Fruit fly (Drosophila melanogaster) whole organism, embryonic: Measurements from ENCODE around the gene CG12010.
A peak's percentile ranks its signal among the peaks of the same experiment; 100 is the strongest.

ENCODE experiments used
- Aef1 ChIP-seq: fragments of 200-800 bp; sonication (Bioruptor generic); IDR thresholded peaks from 3 replicates; pipeline ENCODE4 v1.3.6; 2022; ENCODE audit warnings: missing biosample characterization, missing genetic modification characterization
- Atf6 ChIP-seq: fragments of 200-800 bp; sonication (Bioruptor generic); IDR thresholded peaks from 2 replicates; pipeline ENCODE4 v1.3.6; 2022; ENCODE audit warnings: missing biosample characterization, missing genetic modification characterization
- BtbVII ChIP-seq: fragments of 200-800 bp; sonication (Bioruptor generic); optimal IDR thresholded peaks from 3 replicates; lab custom pipeline; 2017; ENCODE audit warnings: missing biosample characterization, mild to moderate bottlenecking, missing genetic modification characterization
- CG10147 ChIP-seq: fragments of 200-800 bp; sonication (Bioruptor generic); optimal IDR thresholded peaks from 2 replicates; lab custom pipeline; 2019; ENCODE audit warnings: missing biosample characterization, mild to moderate bottlenecking, missing genetic modification characterization, moderate library complexity
- CG11398 ChIP-seq: fragments of 200-800 bp; sonication (Bioruptor generic); optimal IDR thresholded peaks from 2 replicates; lab custom pipeline; 2016; ENCODE audit warnings: missing biosample characterization, missing genetic modification characterization
- CG12942 ChIP-seq: fragments of 200-800 bp; sonication (Bioruptor generic); optimal IDR thresholded peaks from 3 replicates; lab custom pipeline; 2016; ENCODE audit warnings: missing biosample characterization, missing genetic modification characterization
- CG13624 ChIP-seq: fragments of 200-800 bp; sonication (Bioruptor generic); optimal IDR thresholded peaks from 2 replicates; lab custom pipeline; 2016; ENCODE audit warnings: missing biosample characterization, missing genetic modification characterization
- CG17328 ChIP-seq: fragments of 200-800 bp; sonication (Bioruptor generic); IDR thresholded peaks from 2 replicates; pipeline ENCODE4 v1.3.6; 2022; ENCODE audit warnings: missing biosample characterization, missing genetic modification characterization
- CG17802 ChIP-seq: fragments of 200-800 bp; sonication (Bioruptor generic); optimal IDR thresholded peaks from 2 replicates; lab custom pipeline; 2018; ENCODE audit warnings: missing biosample characterization, mild to moderate bottlenecking, missing genetic modification characterization, moderate library complexity
- CG18599 ChIP-seq: fragments of 200-800 bp; sonication (Bioruptor generic); optimal IDR thresholded peaks from 3 replicates; lab custom pipeline; 2017; ENCODE audit warnings: missing biosample characterization, missing genetic modification characterization, mild to moderate bottlenecking, moderate library complexity, missing genetic modification reagents
- CG18619 ChIP-seq: fragments of 200-800 bp; sonication (Bioruptor generic); optimal IDR thresholded peaks from 3 replicates; lab custom pipeline; 2017; ENCODE audit warnings: missing biosample characterization, mild to moderate bottlenecking, missing genetic modification characterization
- CG2116 ChIP-seq: fragments of 200-800 bp; sonication (Bioruptor generic); optimal IDR thresholded peaks from 3 replicates; lab custom pipeline; 2018; ENCODE audit warnings: missing biosample characterization, mild to moderate bottlenecking, missing genetic modification characterization
- CG2129 ChIP-seq: fragments of 200-800 bp; sonication (Bioruptor generic); IDR thresholded peaks from 2 replicates; pipeline ENCODE4 v1.3.6; 2022; ENCODE audit warnings: missing biosample characterization, missing genetic modification characterization; ENCODE audit not compliant: partially characterized antibody
- CG3163 ChIP-seq: fragments of 200-800 bp; sonication (Bioruptor generic); optimal IDR thresholded peaks from 3 replicates; lab custom pipeline; 2016; ENCODE audit warnings: missing biosample characterization, missing genetic modification characterization
- CG34224 ChIP-seq: fragments of 200-800 bp; sonication (Bioruptor generic); IDR thresholded peaks from 3 replicates; pipeline ENCODE4 v1.3.6; 2022; ENCODE audit warnings: missing biosample characterization, missing genetic modification characterization; ENCODE audit not compliant: partially characterized antibody
- CG43689 ChIP-seq: fragments of 200-800 bp; sonication (Bioruptor generic); IDR thresholded peaks from 2 replicates; pipeline ENCODE4 v1.3.6; 2022; ENCODE audit warnings: missing biosample characterization, missing genetic modification characterization
- CG4424 ChIP-seq: fragments of 200-800 bp; sonication (Bioruptor generic); optimal IDR thresholded peaks from 3 replicates; lab custom pipeline; 2016; ENCODE audit warnings: missing biosample characterization, missing genetic modification characterization
- CG6654 ChIP-seq: fragments of 200-800 bp; sonication (Bioruptor generic); optimal IDR thresholded peaks from 2 replicates; lab custom pipeline; 2017; ENCODE audit warnings: missing biosample characterization, mild to moderate bottlenecking, missing genetic modification characterization
- CG6683 ChIP-seq: fragments of 200-800 bp; sonication (Bioruptor generic); optimal IDR thresholded peaks from 2 replicates; lab custom pipeline; 2017; ENCODE audit warnings: missing biosample characterization, mild to moderate bottlenecking, missing genetic modification characterization, missing genetic modification reagents
- CG7928 ChIP-seq: fragments of 200-800 bp; sonication (Bioruptor generic); optimal IDR thresholded peaks from 2 replicates; lab custom pipeline; 2017; ENCODE audit warnings: missing biosample characterization, mild to moderate bottlenecking, missing genetic modification characterization
- H15 ChIP-seq: fragments of 200-800 bp; sonication (Bioruptor generic); IDR thresholded peaks from 3 replicates; pipeline ENCODE4 v1.3.6; 2022; ENCODE audit warnings: missing biosample characterization, missing genetic modification characterization
- Jarid2 ChIP-seq: fragments of 200-800 bp; sonication (Bioruptor generic); optimal IDR thresholded peaks from 3 replicates; lab custom pipeline; 2017; ENCODE audit warnings: mild to moderate bottlenecking, missing biosample characterization, missing genetic modification reagents, missing genetic modification characterization
- Med ChIP-seq: fragments of 200-800 bp; sonication (Bioruptor generic); peaks from one replicate; lab custom pipeline; 2016; ENCODE audit warnings: missing biosample characterization, missing genetic modification characterization, mild to moderate bottlenecking, inconsistent platforms, moderate library complexity
- Myb ChIP-seq: fragments of 200-800 bp; sonication (Bioruptor generic); optimal IDR thresholded peaks from 2 replicates; lab custom pipeline; 2016; ENCODE audit warnings: missing biosample characterization, missing genetic modification characterization
- NC2α ChIP-seq: fragments of 200-800 bp; sonication (Bioruptor generic); optimal IDR thresholded peaks from 2 replicates; lab custom pipeline; 2016; ENCODE audit warnings: missing biosample characterization, missing genetic modification characterization
- Nf-YB ChIP-seq: fragments of 200-800 bp; sonication (Bioruptor generic); optimal IDR thresholded peaks from 3 replicates; lab custom pipeline; 2019; ENCODE audit warnings: missing biosample characterization, mild to moderate bottlenecking, missing genetic modification characterization, moderate library complexity
- Ravus ChIP-seq: fragments of 200-800 bp; sonication (Bioruptor generic); IDR thresholded peaks from 2 replicates; pipeline ENCODE4 v1.3.6; 2022; ENCODE audit warnings: missing biosample characterization, missing genetic modification characterization
- TFAM ChIP-seq: fragments of 200-800 bp; sonication (Bioruptor generic); optimal IDR thresholded peaks from 2 replicates; lab custom pipeline; 2017; ENCODE audit warnings: missing biosample characterization, missing genetic modification characterization, inconsistent platforms
- Trl ChIP-seq, 3 experiments: fragments of >200 bp in 2 of 3; fragments of 200-800 bp in 1 of 3; sonication (Bioruptor generic) in 1 of 3; optimal IDR thresholded peaks; 2 replicates in 1 of 3; 3 replicates in 2 of 3; lab custom pipeline; 2016 to 2017; ENCODE audit warnings: missing biosample characterization in 1 of 3, missing genetic modification characterization in 1 of 3
- Xbp1 ChIP-seq: fragments of 200-800 bp; sonication (Bioruptor generic); optimal IDR thresholded peaks from 3 replicates; lab custom pipeline; 2016; ENCODE audit warnings: missing biosample characterization, mild to moderate bottlenecking, missing genetic modification characterization
- ara ChIP-seq: fragments of 200-800 bp; sonication (Bioruptor generic); IDR thresholded peaks from 2 replicates; pipeline ENCODE4 v1.3.6; 2022; ENCODE audit warnings: missing biosample characterization, missing genetic modification characterization
- gfzf ChIP-seq: fragments of 200-800 bp; sonication (Bioruptor generic); optimal IDR thresholded peaks from 2 replicates; lab custom pipeline; 2016; ENCODE audit warnings: missing biosample characterization, mild to moderate bottlenecking, missing genetic modification characterization, moderate library complexity
- gt ChIP-seq: fragments of 200-800 bp; sonication (Bioruptor generic); IDR thresholded peaks from 2 replicates; pipeline ENCODE4 v1.3.6; 2022; ENCODE audit warnings: missing biosample characterization, missing genetic modification characterization
- jigr1 ChIP-seq: fragments of 200-800 bp; sonication (Bioruptor generic); IDR thresholded peaks from 3 replicates; pipeline ENCODE4 v1.3.6; 2022; ENCODE audit warnings: missing biosample characterization, missing genetic modification characterization
- kni ChIP-seq: fragments of 200-800 bp; sonication (Bioruptor generic); optimal IDR thresholded peaks from 3 replicates; lab custom pipeline; 2017; ENCODE audit warnings: mild to moderate bottlenecking, missing biosample characterization, missing genetic modification reagents, missing genetic modification characterization
- luna ChIP-seq: fragments of 200-800 bp; sonication (Bioruptor generic); optimal IDR thresholded peaks from 2 replicates; lab custom pipeline; 2016; ENCODE audit warnings: missing biosample characterization, missing genetic modification characterization
- oc ChIP-seq: fragments of 200-800 bp; sonication (Bioruptor generic); optimal IDR thresholded peaks from 2 replicates; lab custom pipeline; 2018; ENCODE audit warnings: missing biosample characterization, mild to moderate bottlenecking, missing genetic modification characterization, moderate library complexity
- otp ChIP-seq: fragments of 200-800 bp; sonication (Bioruptor generic); IDR thresholded peaks from 3 replicates; pipeline ENCODE4, ENCODE4 v1.3.6; 2022; ENCODE audit warnings: missing biosample characterization, missing genetic modification characterization
- p53 ChIP-seq: fragments of 200-800 bp; sonication (Bioruptor generic); optimal IDR thresholded peaks from 2 replicates; lab custom pipeline; 2016; ENCODE audit warnings: missing biosample characterization, missing genetic modification characterization
- pita ChIP-seq: fragments of 200-800 bp; sonication (Bioruptor generic); optimal IDR thresholded peaks from 2 replicates; lab custom pipeline; 2017; ENCODE audit warnings: missing biosample characterization, mild to moderate bottlenecking, missing genetic modification characterization
- prd ChIP-seq, 3 experiments: fragments of >200 bp in 2 of 3; fragments of 200-800 bp in 1 of 3; sonication (Bioruptor generic) in 1 of 3; optimal IDR thresholded peaks in 2 of 3; IDR thresholded peaks in 1 of 3; 2 replicates in 2 of 3; 3 replicates in 1 of 3; pipeline versions ENCODE4 v1.3.6 to Lab custom; 2017 to 2022; ENCODE audit warnings: missing biosample characterization in 1 of 3, missing genetic modification characterization in 1 of 3
- rib ChIP-seq: fragments of 200-800 bp; sonication (Bioruptor generic); IDR thresholded peaks from 2 replicates; pipeline ENCODE4 v1.3.6; 2022; ENCODE audit warnings: missing biosample characterization, missing genetic modification characterization
- scrt ChIP-seq: fragments of 200-800 bp; sonication (Bioruptor generic); optimal IDR thresholded peaks from 2 replicates; lab custom pipeline; 2018; ENCODE audit warnings: missing biosample characterization, mild to moderate bottlenecking, missing genetic modification characterization, moderate library complexity
- sisA ChIP-seq: fragments of 200-800 bp; sonication (Bioruptor generic); IDR thresholded peaks from 2 replicates; pipeline ENCODE4 v1.3.6; 2022; ENCODE audit warnings: missing biosample characterization, missing genetic modification characterization
- so ChIP-seq: fragments of 200-800 bp; sonication (Bioruptor generic); IDR thresholded peaks from 3 replicates; pipeline ENCODE4 v1.3.6; 2022; ENCODE audit warnings: missing biosample characterization, missing genetic modification characterization
- tap ChIP-seq: fragments of 200-800 bp; optimal IDR thresholded peaks from 3 replicates; lab custom pipeline; 2019; ENCODE audit warnings: missing biosample characterization, mild to moderate bottlenecking, missing genetic modification characterization, moderate library complexity
- tgo ChIP-seq: fragments of 200-800 bp; sonication (Bioruptor generic); IDR thresholded peaks from 3 replicates; pipeline ENCODE4 v1.3.6; 2022; ENCODE audit warnings: missing biosample characterization, missing genetic modification characterization
- tll ChIP-seq, 2 experiments: fragments of 200-800 bp in 1 of 2; fragments of >200 bp in 1 of 2; sonication (Bioruptor generic) in 1 of 2; optimal IDR thresholded peaks; 2 replicates each; lab custom pipeline; 2017 to 2019; ENCODE audit warnings: missing biosample characterization in 2 of 2, missing genetic modification characterization in 2 of 2, mild to moderate bottlenecking in 1 of 2, moderate library complexity in 1 of 2

Gene CG12010

DNA sequence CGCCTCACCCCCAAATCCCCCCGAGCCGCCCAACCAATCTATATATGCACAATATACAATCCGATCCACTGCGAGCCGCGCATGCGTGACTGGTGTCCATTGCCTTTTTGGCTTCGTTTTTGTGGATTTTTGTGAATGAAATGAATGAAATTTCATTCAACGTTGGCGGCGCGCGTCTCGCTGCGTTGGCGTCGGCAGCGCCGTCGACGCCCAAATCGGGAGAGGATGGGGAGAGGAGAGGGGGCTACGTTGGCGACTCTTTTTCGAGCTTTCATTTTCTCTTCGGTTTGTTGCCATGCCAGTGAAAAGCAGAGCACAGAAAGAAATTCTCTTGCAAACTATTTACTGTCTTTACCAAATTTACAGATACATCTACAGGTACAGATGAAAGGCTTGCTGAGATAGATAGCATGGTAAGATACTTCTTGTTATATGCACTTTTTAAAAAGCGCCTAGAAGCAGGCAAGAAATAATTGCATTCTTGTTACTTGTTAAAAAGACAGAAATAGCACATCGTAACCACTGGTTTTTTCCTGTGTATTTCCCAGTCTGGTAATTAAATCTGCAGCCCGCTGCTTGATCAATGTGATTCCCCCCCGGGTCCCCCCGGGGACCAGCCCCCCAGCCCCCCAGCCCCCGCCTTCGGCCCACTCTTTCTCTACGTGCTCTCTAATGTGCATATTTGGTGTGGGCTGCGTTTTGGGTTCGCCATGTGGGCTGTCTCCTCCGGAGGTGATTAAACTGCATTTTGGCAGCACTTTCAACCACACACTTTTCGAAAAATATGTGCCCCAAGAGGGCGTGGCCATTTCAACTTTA, 6.4 kb downstream of the CG12010 start (continued):
- no peak for TF ChIP-seq otp (GFP tag; lab: Robert Waterston, UW)
- no peak for TF ChIP-seq Aef1 (GFP tag; lab: Robert Waterston, UW)
- TF ChIP-seq CG10147 (GFP tag; lab: Kevin White, UChicago), result no peak
- TF ChIP-seq ara (GFP tag; lab: Robert Waterston, UW), result no peak
- no peak for TF ChIP-seq jigr1 (GFP tag; lab: Robert Waterston, UW)
- no peak for TF ChIP-seq tll (GFP tag; optimal IDR thresholded peaks at IDR 0.05; lab: Kevin White, UChicago)
- peak; percentile 78 for TF ChIP-seq Med (GFP tag; lab: Kevin White, UChicago)
- peak; percentile 78 for TF ChIP-seq kni
- TF ChIP-seq CG2116, result no peak
- no peak; the same call in 1 of the 2 replicates for TF ChIP-seq rib (GFP tag; lab: Robert Waterston, UW)
- TF ChIP-seq CG12942 (GFP tag; lab: Kevin White, UChicago), result no peak
- TF ChIP-seq Nf-YB (GFP tag; lab: Kevin White, UChicago), result peak; percentile 4
- peak; percentile 73 for TF ChIP-seq oc (tag; lab: Kevin White, UChicago)
- TF ChIP-seq sisA (GFP tag; lab: Robert Waterston, UW), result peak; percentile 59
- TF ChIP-seq p53, result no peak
- no peak for TF ChIP-seq CG34224 (GFP tag; lab: Robert Waterston, UW)
- TF ChIP-seq CG6654 (GFP tag; lab: Kevin White, UChicago), result no peak
- no peak for TF ChIP-seq NC2α (GFP tag; lab: Kevin White, UChicago)
- TF ChIP-seq TFAM, result no peak
- TF ChIP-seq Atf6, result 0 out of 2 replicates have a peak, but pooled peaks have one; percentile 17
- no peak for TF ChIP-seq Myb
- TF ChIP-seq prd (optimal IDR thresholded peaks at IDR 0.05; lab: Kevin White, UChicago), result no peak
- peak; percentile 57; the same call in 2 of the 3 replicates for TF ChIP-seq prd (GFP tag; IDR thresholded peaks at IDR 0.05; lab: Robert Waterston, UW)
- peak; percentile 54 for TF ChIP-seq CG3163 (GFP tag; lab: Kevin White, UChicago)
- TF ChIP-seq CG43689 (GFP tag; lab: Robert Waterston, UW), result no peak
- peak; percentile 27 for TF ChIP-seq CG17802 (tag; lab: Kevin White, UChicago)
- TF ChIP-seq so (GFP tag; lab: Robert Waterston, UW), result 0 out of 3 replicates have a peak, but pooled peaks have one; percentile 44
- no peak for TF ChIP-seq Ravus (GFP tag; lab: Robert Waterston, UW)
- peak; percentile 45; the same call in 2 of the 3 replicates for TF ChIP-seq tgo (GFP tag; lab: Robert Waterston, UW)
- peak; percentile 10 for TF ChIP-seq CG18599 (GFP tag; lab: Kevin White, UChicago)
- TF ChIP-seq tap (tag; lab: Kevin White, UChicago), result peak; percentile 66
- TF ChIP-seq Xbp1 (GFP tag; lab: Kevin White, UChicago), result peak; percentile 48
- TF ChIP-seq CG2129 (GFP tag; lab: Robert Waterston, UW), result no peak
- TF ChIP-seq CG7928 (GFP tag; lab: Kevin White, UChicago), result no peak
- peak; percentile 52 for TF ChIP-seq CG4424 (GFP tag; lab: Kevin White, UChicago)
- peak; percentile 38; the same call in 1 of the 3 replicates for TF ChIP-seq H15
- no peak for TF ChIP-seq BtbVII (GFP tag; lab: Kevin White, UChicago)
- TF ChIP-seq gfzf, result no peak
- TF ChIP-seq CG17328 (GFP tag; lab: Robert Waterston, UW), result peak; percentile 29
- no peak for TF ChIP-seq CG13624 (GFP tag; lab: Kevin White, UChicago)
- TF ChIP-seq scrt (GFP tag; lab: Kevin White, UChicago), result no peak
- no peak for TF ChIP-seq CG6683
- TF ChIP-seq Jarid2 (GFP tag; lab: Kevin White, UChicago), result no peak
- no peak for TF ChIP-seq gt (GFP tag; lab: Robert Waterston, UW)
- no peak for TF ChIP-seq CG11398 (GFP tag; lab: Kevin White, UChicago)
- no peak for TF ChIP-seq luna
- TF ChIP-seq pita (GFP tag; lab: Kevin White, UChicago), result no peak
- no peak for TF ChIP-seq CG18619
- TF ChIP-seq Trl (optimal IDR thresholded peaks at IDR 0.05; lab: Kevin White, UChicago), result peak in 1 of 2 experiments; percentile 7
- TF ChIP-seq Trl (GFP tag; optimal IDR thresholded peaks at IDR 0.05; lab: Kevin White, UChicago), result no peak
